Worm (Caenorhabditis elegans) whole organism, mixed stage, embryonic: ENCODE results near the gene R05D3.9.
"Not testable (repeated sequence)": the region's sequence is repeated elsewhere in the genome, so short reads cannot be mapped to it uniquely, and the experiment has no call there.

Experiments
- M03D4.4 ChIP-seq: sonication (generic microtip); optimal IDR thresholded peaks from 2 replicates; lab custom pipeline; 2017; ENCODE audit warnings: mild to moderate bottlenecking, missing genetic modification characterization, missing compliant biosample characterization
- bed-3 ChIP-seq: fragments of 200-800 bp; sonication (Bioruptor generic); optimal IDR thresholded peaks from 3 replicates; lab custom pipeline; 2018; ENCODE audit warnings: mild to moderate bottlenecking, missing genetic modification characterization, moderate library complexity, missing compliant biosample characterization
- blmp-1 ChIP-seq: fragments of 150-350 bp; optimal IDR thresholded peaks from 2 replicates; lab custom pipeline; 2014; ENCODE audit warnings: missing biosample characterization, missing genetic modification characterization
- ces-1 ChIP-seq: fragments of 150-350 bp; optimal IDR thresholded peaks from 2 replicates; lab custom pipeline; 2014; ENCODE audit warnings: missing biosample characterization, missing genetic modification reagents, missing genetic modification characterization
- cnd-1 ChIP-seq: fragments of 200-800 bp; sonication (Bioruptor generic); optimal IDR thresholded peaks from 2 replicates; lab custom pipeline; 2018; ENCODE audit warnings: mild to moderate bottlenecking, missing genetic modification characterization, missing compliant biosample characterization
- drap-1 ChIP-seq: fragments of 200-800 bp; sonication (Bioruptor generic); optimal IDR thresholded peaks from 3 replicates; lab custom pipeline; 2018; ENCODE audit warnings: mild to moderate bottlenecking, missing genetic modification characterization, missing compliant biosample characterization
- elt-1 ChIP-seq: sonication (generic microtip); optimal IDR thresholded peaks from 2 replicates; lab custom pipeline; 2017; ENCODE audit warnings: missing genetic modification characterization, mild to moderate bottlenecking, missing compliant biosample characterization, antibody characterized with exemption, moderate library complexity, borderline replicate concordance; ENCODE audit not compliant: insufficient read depth
- elt-3 ChIP-seq: fragments of 150-350 bp; optimal IDR thresholded peaks from 2 replicates; lab custom pipeline; 2014; ENCODE audit warnings: missing biosample characterization, missing genetic modification characterization
- ham-2 ChIP-seq: fragments of 200-800 bp; sonication (Bioruptor generic); optimal IDR thresholded peaks from 2 replicates; lab custom pipeline; 2018; ENCODE audit warnings: mild to moderate bottlenecking, missing genetic modification characterization, missing compliant biosample characterization
- hlh-1 ChIP-seq: fragments of 150-350 bp; optimal IDR thresholded peaks from 2 replicates; lab custom pipeline; 2014; ENCODE audit warnings: missing biosample characterization, missing genetic modification reagents, missing genetic modification characterization
- lin-13 ChIP-seq: fragments of 150-350 bp; optimal IDR thresholded peaks from 2 replicates; lab custom pipeline; 2014; ENCODE audit warnings: missing biosample characterization, missing genetic modification characterization
- lin-32 ChIP-seq: fragments of 200-800 bp; sonication (Bioruptor generic); optimal IDR thresholded peaks from 2 replicates; lab custom pipeline; 2018; ENCODE audit warnings: mild to moderate bottlenecking, missing genetic modification characterization, missing compliant biosample characterization
- lsy-2 ChIP-seq: fragments of 150-350 bp; optimal IDR thresholded peaks from 2 replicates; lab custom pipeline; 2014; ENCODE audit warnings: missing biosample characterization, missing genetic modification characterization
- mab-5 ChIP-seq: fragments of 150-350 bp; optimal IDR thresholded peaks from 2 replicates; lab custom pipeline; 2014; ENCODE audit warnings: missing biosample characterization, missing genetic modification characterization
- nhr-12 ChIP-seq: fragments of 150-350 bp; optimal IDR thresholded peaks from 2 replicates; lab custom pipeline; 2014; ENCODE audit warnings: missing biosample characterization, missing genetic modification characterization
- nhr-2 ChIP-seq: fragments of 150-350 bp; optimal IDR thresholded peaks from 2 replicates; lab custom pipeline; 2014; ENCODE audit warnings: missing biosample characterization, missing genetic modification characterization
- nhr-237 ChIP-seq: fragments of 150-350 bp; optimal IDR thresholded peaks from 2 replicates; lab custom pipeline; 2014; ENCODE audit warnings: missing biosample characterization, missing genetic modification characterization
- nhr-28 ChIP-seq: fragments of 150-350 bp; optimal IDR thresholded peaks from 2 replicates; lab custom pipeline; 2014; ENCODE audit warnings: missing biosample characterization, missing genetic modification characterization
- pha-4 ChIP-seq: fragments of 150-350 bp; optimal IDR thresholded peaks from 2 replicates; lab custom pipeline; 2018; ENCODE audit warnings: missing biosample characterization, missing genetic modification reagents, missing genetic modification characterization
- sem-2 ChIP-seq: fragments of 200-800 bp; sonication (Bioruptor generic); optimal IDR thresholded peaks from 2 replicates; lab custom pipeline; 2018; ENCODE audit warnings: mild to moderate bottlenecking, missing genetic modification characterization, missing compliant biosample characterization
- snpc-4 ChIP-seq: fragments of 150-350 bp; optimal IDR thresholded peaks from 2 replicates; lab custom pipeline; 2014; ENCODE audit warnings: missing biosample characterization, missing genetic modification characterization
- sptf-1 ChIP-seq: sonication (generic microtip); optimal IDR thresholded peaks from 2 replicates; lab custom pipeline; 2017; ENCODE audit warnings: mild to moderate bottlenecking, missing genetic modification characterization, moderate library complexity, missing compliant biosample characterization
- unc-120 ChIP-seq: sonication (generic microtip); optimal IDR thresholded peaks from 2 replicates; lab custom pipeline; 2017; ENCODE audit warnings: missing genetic modification characterization, missing compliant biosample characterization; ENCODE audit not compliant: poor library complexity, severe bottlenecking
- unc-39 ChIP-seq: fragments of 150-350 bp; optimal IDR thresholded peaks from 2 replicates; lab custom pipeline; 2014; ENCODE audit warnings: missing biosample characterization, missing genetic modification characterization
- unc-62 ChIP-seq: fragments of 150-350 bp; optimal IDR thresholded peaks from 2 replicates; lab custom pipeline; 2014; ENCODE audit warnings: missing biosample characterization, missing genetic modification reagents, missing genetic modification characterization
- ztf-11 ChIP-seq: fragments of 150-350 bp; optimal IDR thresholded peaks from 2 replicates; lab custom pipeline; 2014; ENCODE audit warnings: missing biosample characterization, missing genetic modification characterization

R05D3.9 gene

ce11 chrIII:8355462-8355815 lies 13.1 kb downstream of the R05D3.9 start:
- TF ChIP-seq snpc-4 (tag; lab: Kevin White, UChicago) = no peak
- TF ChIP-seq cnd-1 (tag; lab: Kevin White, UChicago) = no peak
- no peak for TF ChIP-seq sem-2 (GFP tag; lab: Kevin White, UChicago)
- TF ChIP-seq lsy-2 (tag; lab: Kevin White, UChicago) = no peak
- TF ChIP-seq ham-2 = no peak
- TF ChIP-seq sptf-1 (tag; lab: Kevin White, UChicago) = no peak
- TF ChIP-seq lin-13 = no peak
- TF ChIP-seq blmp-1 = no peak
- TF ChIP-seq nhr-28 (tag; lab: Kevin White, UChicago) = no peak

- no peak for TF ChIP-seq elt-1 (tag; lab: Kevin White, UChicago)
- no peak for TF ChIP-seq sptf-1 (tag; lab: Kevin White, UChicago)
- TF ChIP-seq elt-3 (tag; lab: Kevin White, UChicago) = peak; percentile 13
- no peak for TF ChIP-seq lin-32
- no peak for TF ChIP-seq nhr-12
- no peak for TF ChIP-seq M03D4.4
- TF ChIP-seq cnd-1 (tag; lab: Kevin White, UChicago) = no peak
- peak; percentile 11 for TF ChIP-seq ham-2
- no peak for TF ChIP-seq snpc-4 (tag; lab: Kevin White, UChicago)
- no peak for TF ChIP-seq bed-3 (GFP tag; lab: Kevin White, UChicago)
- no peak for TF ChIP-seq unc-62 (GFP tag; lab: Kevin White, UChicago)
- peak; percentile 50 for TF ChIP-seq ces-1 (GFP tag; lab: Kevin White, UChicago)
- TF ChIP-seq ztf-11 = no peak
- peak; percentile 69 for TF ChIP-seq nhr-237 (tag; lab: Kevin White, UChicago)
- TF ChIP-seq pha-4 (tag; lab: Kevin White, UChicago) = peak; percentile 78
These were observed 13.7 kb downstream of the R05D3.9 start, which contains the start of gene unc-116 for ce11 chrIII:8354644-8355461. TSS of gene unc-116 (minus strand) at chrIII:8355174.

- TF ChIP-seq nhr-28 (tag; lab: Kevin White, UChicago); lsy-2 (tag; lab: Kevin White, UChicago); sem-2 (GFP tag; lab: Kevin White, UChicago): not testable (repeated sequence)
These were observed 20.7 kb downstream of the R05D3.9 start, which contains the start of gene clc-29 for ce11 chrIII:8347822-8348221. TSS of gene clc-29 (minus strand) at chrIII:8347922.

- not testable (repeated sequence) for TF ChIP-seq lsy-2, unc-39, nhr-28 (tag; lab: Kevin White, UChicago)
- TF ChIP-seq, all 35 proteins: peak for 0; not testable (repeated sequence) for 35
These were observed 24.2 kb downstream of the R05D3.9 start, which contains the start of gene ZC262.7 for ce11 chrIII:8344283-8344682. TSS of gene ZC262.7 (minus strand) at chrIII:8344336.

- not testable (repeated sequence) for TF ChIP-seq mab-5 (tag; lab: Kevin White, UChicago); M03D4.4; drap-1 (GFP tag; lab: Kevin White, UChicago)
These were observed 29.1 kb downstream of the R05D3.9 start, which contains the start of gene clc-28 for ce11 chrIII:8339372-8339771. TSS of gene clc-28 (minus strand) at chrIII:8339472.

- TF ChIP-seq unc-62 (GFP tag; lab: Kevin White, UChicago) (no peak), mab-5 (tag; lab: Kevin White, UChicago) (no peak), nhr-2 (tag; lab: Kevin White, UChicago) (no peak), lsy-2 (tag; lab: Kevin White, UChicago) (no peak), M03D4.4 (no peak), ztf-11 (no peak), hlh-1 (no peak), unc-120 (no peak), pha-4 (tag; lab: Kevin White, UChicago) (no peak), nhr-12 (no peak)
These were observed 34.1 kb downstream of the R05D3.9 start, which contains the start of gene ZC262.4 for ce11 chrIII:8334432-8334831. TSS of gene ZC262.4 (minus strand) at chrIII:8334532.
